Worm (Caenorhabditis elegans): ENCODE results near the gene tbb-4.

- TF ChIP-seq dox-1 (GFP tag; IDR thresholded peaks at IDR 0.05) (no peak), B0019.2 (GFP tag; conservative IDR thresholded peaks at IDR 0.05) (no peak), nfyb-1 (GFP tag; IDR thresholded peaks at IDR 0.05) (no peak), pha-4 (tag; optimal IDR thresholded peaks at IDR 0.05) (no peak), nfya-1 (tag; optimal IDR thresholded peaks at IDR 0.05; ENCODE audit: borderline replicate concordance, insufficient read depth) (no peak), dpff-1 (tag; optimal IDR thresholded peaks at IDR 0.05) (no peak), ets-4 (GFP tag; optimal IDR thresholded peaks at IDR 0.05) (no peak), F55B11.4 (tag; optimal IDR thresholded peaks at IDR 0.05; ENCODE audit: borderline replicate concordance, insufficient read depth) (no peak), ztf-3 (GFP tag; optimal IDR thresholded peaks at IDR 0.05) (no peak), unc-62 (GFP tag; optimal IDR thresholded peaks at IDR 0.05) (no peak)
Measured at ce11 chrX:9472170-9472569, 35.5 kb upstream of the tbb-4 start, which contains the start of gene gap-2.
